Worm (Caenorhabditis elegans) whole organism, late embryonic: ENCODE measurements around the gene lin-31.
A peak's percentile ranks its signal among the peaks of the same experiment; 100 is the strongest.

Experiments used
- C38D4.7 ChIP-seq: fragments of 200-800 bp; sonication (Bioruptor generic); optimal IDR thresholded peaks from 2 replicates; lab custom pipeline; 2018; ENCODE audit warnings: mild to moderate bottlenecking, missing genetic modification characterization, moderate library complexity, missing compliant biosample characterization
- F13H6.1 ChIP-seq: sonication (generic microtip); optimal IDR thresholded peaks from 2 replicates; lab custom pipeline; 2016; ENCODE audit warnings: missing genetic modification characterization, missing compliant biosample characterization
- K02D7.2 ChIP-seq: sonication (generic microtip); optimal IDR thresholded peaks from 2 replicates; lab custom pipeline; 2017; ENCODE audit warnings: mild to moderate bottlenecking, missing genetic modification characterization, missing compliant biosample characterization
- ahr-1 ChIP-seq: sonication (generic microtip); optimal IDR thresholded peaks from 2 replicates; lab custom pipeline; 2016; ENCODE audit warnings: missing genetic modification characterization, missing compliant biosample characterization
- ceh-14 ChIP-seq: sonication (generic microtip); optimal IDR thresholded peaks from 2 replicates; lab custom pipeline; 2016; ENCODE audit warnings: missing genotype, missing genetic modification characterization, missing compliant biosample characterization
- ceh-18 ChIP-seq: sonication (generic microtip); optimal IDR thresholded peaks from 2 replicates; lab custom pipeline; 2016; ENCODE audit warnings: missing genetic modification characterization, missing compliant biosample characterization
- ceh-2 ChIP-seq: sonication (generic microtip); optimal IDR thresholded peaks from 2 replicates; lab custom pipeline; 2016; ENCODE audit warnings: missing genotype, missing genetic modification characterization, missing compliant biosample characterization
- ceh-22 ChIP-seq: sonication (generic microtip); optimal IDR thresholded peaks from 2 replicates; lab custom pipeline; 2017; ENCODE audit warnings: missing biosample characterization, missing genetic modification characterization
- ceh-24 ChIP-seq: sonication (generic microtip); optimal IDR thresholded peaks from 2 replicates; lab custom pipeline; 2016; ENCODE audit warnings: mild to moderate bottlenecking, missing genetic modification characterization, missing compliant biosample characterization
- ceh-31 ChIP-seq: sonication (generic microtip); optimal IDR thresholded peaks from 2 replicates; lab custom pipeline; 2016; ENCODE audit warnings: missing genetic modification characterization, missing compliant biosample characterization
- ceh-34 ChIP-seq: sonication (generic microtip); optimal IDR thresholded peaks from 2 replicates; lab custom pipeline; 2016; ENCODE audit warnings: mild to moderate bottlenecking, missing genetic modification characterization, missing compliant biosample characterization
- ceh-48 ChIP-seq: sonication (generic microtip); optimal IDR thresholded peaks from 2 replicates; lab custom pipeline; 2016; ENCODE audit warnings: missing genetic modification characterization, inconsistent platforms, missing compliant biosample characterization
- ceh-6 ChIP-seq: fragments of 200-800 bp; sonication (Bioruptor generic); optimal IDR thresholded peaks from 2 replicates; lab custom pipeline; 2018; ENCODE audit warnings: mild to moderate bottlenecking, missing genetic modification characterization, missing compliant biosample characterization
- che-1 ChIP-seq: sonication (generic microtip); optimal IDR thresholded peaks from 2 replicates; lab custom pipeline; 2016; ENCODE audit warnings: mild to moderate bottlenecking, missing genetic modification characterization, missing compliant biosample characterization
- dve-1 ChIP-seq: sonication (generic microtip); optimal IDR thresholded peaks from 2 replicates; lab custom pipeline; 2017; ENCODE audit warnings: antibody characterized with exemption, mild to moderate bottlenecking, missing genetic modification characterization, missing compliant biosample characterization
- elt-2 ChIP-seq: sonication (generic microtip); optimal IDR thresholded peaks from 2 replicates; lab custom pipeline; 2016; ENCODE audit warnings: missing genetic modification reagents, missing genetic modification characterization, missing compliant biosample characterization
- ets-4 ChIP-seq: sonication (generic microtip); optimal IDR thresholded peaks from 2 replicates; lab custom pipeline; 2016; ENCODE audit warnings: missing genetic modification characterization, missing compliant biosample characterization
- eyg-1 ChIP-seq: sonication (generic microtip); optimal IDR thresholded peaks from 2 replicates; lab custom pipeline; 2016; ENCODE audit warnings: missing genotype, missing genetic modification characterization, missing compliant biosample characterization
- fax-1 ChIP-seq: sonication (generic microtip); optimal IDR thresholded peaks from 2 replicates; lab custom pipeline; 2016; ENCODE audit warnings: missing genotype, missing genetic modification characterization, missing compliant biosample characterization
- fkh-10 ChIP-seq: fragments of 150-350 bp; optimal IDR thresholded peaks from 2 replicates; lab custom pipeline; 2014; ENCODE audit warnings: missing biosample characterization, missing genetic modification reagents, missing genetic modification characterization
- gmeb-2 ChIP-seq: sonication (generic microtip); optimal IDR thresholded peaks from 2 replicates; lab custom pipeline; 2016; ENCODE audit warnings: missing genetic modification characterization, inconsistent platforms, missing compliant biosample characterization
- hlh-13 ChIP-seq: fragments of 200-800 bp; sonication (Bioruptor generic); optimal IDR thresholded peaks from 2 replicates; lab custom pipeline; 2018; ENCODE audit warnings: mild to moderate bottlenecking, missing genetic modification characterization, missing compliant biosample characterization
- hlh-15 ChIP-seq: sonication (generic microtip); optimal IDR thresholded peaks from 2 replicates; lab custom pipeline; 2016; ENCODE audit warnings: missing genetic modification characterization, missing compliant biosample characterization
- hlh-30 ChIP-seq: sonication (generic microtip); optimal IDR thresholded peaks from 2 replicates; lab custom pipeline; 2017; ENCODE audit warnings: antibody characterized with exemption, missing genetic modification characterization, missing compliant biosample characterization; ENCODE audit not compliant: insufficient read depth
- hlh-6 ChIP-seq: sonication (generic microtip); optimal IDR thresholded peaks from 2 replicates; lab custom pipeline; 2016; ENCODE audit warnings: missing genotype, missing genetic modification characterization, missing compliant biosample characterization
- hlh-8 ChIP-seq: sonication (generic microtip); optimal IDR thresholded peaks from 2 replicates; lab custom pipeline; 2016; ENCODE audit warnings: missing genotype, missing genetic modification characterization, missing compliant biosample characterization
- lin-11 ChIP-seq: fragments of 200-800 bp; sonication (Bioruptor generic); optimal IDR thresholded peaks from 2 replicates; lab custom pipeline; 2018; ENCODE audit warnings: mild to moderate bottlenecking, missing genetic modification characterization, missing compliant biosample characterization
- mec-3 ChIP-seq: sonication (generic microtip); optimal IDR thresholded peaks from 2 replicates; lab custom pipeline; 2016; ENCODE audit warnings: borderline replicate concordance, missing genetic modification characterization, missing compliant biosample characterization
- npax-4 ChIP-seq: sonication (generic microtip); optimal IDR thresholded peaks from 2 replicates; lab custom pipeline; 2016; ENCODE audit warnings: missing genetic modification characterization, missing compliant biosample characterization
- odd-2 ChIP-seq: sonication (generic microtip); optimal IDR thresholded peaks from 2 replicates; lab custom pipeline; 2017; ENCODE audit warnings: antibody characterized with exemption, mild to moderate bottlenecking, missing genetic modification characterization, missing compliant biosample characterization
- pag-3 ChIP-seq: sonication (generic microtip); optimal IDR thresholded peaks from 2 replicates; lab custom pipeline; 2016; ENCODE audit warnings: missing compliant biosample characterization, missing genetic modification characterization, borderline replicate concordance
- pat-9 ChIP-seq: fragments of 200-800 bp; sonication (Bioruptor generic); optimal IDR thresholded peaks from 2 replicates; lab custom pipeline; 2018; ENCODE audit warnings: mild to moderate bottlenecking, missing genetic modification characterization, moderate library complexity, missing compliant biosample characterization
- pax-1 ChIP-seq: fragments of 150-350 bp; optimal IDR thresholded peaks from 2 replicates; lab custom pipeline; 2014; ENCODE audit warnings: missing biosample characterization, missing genetic modification characterization
- pha-2 ChIP-seq: sonication (generic microtip); optimal IDR thresholded peaks from 2 replicates; lab custom pipeline; 2017; ENCODE audit warnings: mild to moderate bottlenecking, missing genetic modification characterization, missing compliant biosample characterization
- pha-4 ChIP-seq: fragments of 150-350 bp; optimal IDR thresholded peaks from 2 replicates; lab custom pipeline; 2018; ENCODE audit warnings: missing biosample characterization, missing genetic modification reagents, missing genetic modification characterization
- pqm-1 ChIP-seq: sonication (generic microtip); optimal IDR thresholded peaks from 2 replicates; lab custom pipeline; 2016; ENCODE audit warnings: missing genetic modification characterization, missing compliant biosample characterization
- pros-1 ChIP-seq: fragments of 150-350 bp; optimal IDR thresholded peaks from 2 replicates; lab custom pipeline; 2014; ENCODE audit warnings: missing biosample characterization, missing genetic modification reagents, missing genetic modification characterization
- ref-2 ChIP-seq: sonication (generic microtip); optimal IDR thresholded peaks from 2 replicates; lab custom pipeline; 2016; ENCODE audit warnings: missing genetic modification characterization, missing compliant biosample characterization
- rnt-1 ChIP-seq: sonication (generic microtip); optimal IDR thresholded peaks from 2 replicates; lab custom pipeline; 2016; ENCODE audit warnings: missing genetic modification characterization, missing compliant biosample characterization
- sdc-2 ChIP-seq: sonication (generic microtip); optimal IDR thresholded peaks from 2 replicates; lab custom pipeline; 2016; ENCODE audit warnings: missing genotype, missing genetic modification characterization, missing compliant biosample characterization
- syd-9 ChIP-seq: sonication (generic microtip); optimal IDR thresholded peaks from 2 replicates; lab custom pipeline; 2016; ENCODE audit warnings: mild to moderate bottlenecking, missing genetic modification characterization, moderate library complexity, missing compliant biosample characterization
- tbx-7 ChIP-seq: sonication (generic microtip); optimal IDR thresholded peaks from 2 replicates; lab custom pipeline; 2016; ENCODE audit warnings: missing genotype, missing genetic modification characterization, missing compliant biosample characterization
- ttx-3 ChIP-seq: sonication (generic microtip); optimal IDR thresholded peaks from 2 replicates; lab custom pipeline; 2016; ENCODE audit warnings: missing genetic modification reagents, missing genetic modification characterization, missing compliant biosample characterization
- unc-3 ChIP-seq, 2 experiments: fragments of 200-800 bp in 1 of 2; sonication (Bioruptor generic) in 1 of 2; sonication (generic microtip) in 1 of 2; conservative IDR thresholded peaks in 1 of 2; optimal IDR thresholded peaks in 1 of 2; 2 replicates each; pipeline versions ENCODE4 v1.3.6 to Lab custom; 2016 to 2022; ENCODE audit warnings: missing compliant biosample characterization in 2 of 2, missing genetic modification characterization in 2 of 2, missing genetic modification reagents in 1 of 2
- unc-42 ChIP-seq: sonication (generic microtip); optimal IDR thresholded peaks from 2 replicates; lab custom pipeline; 2016; ENCODE audit warnings: missing genotype, missing genetic modification characterization, missing compliant biosample characterization
- unc-55 ChIP-seq: sonication (generic microtip); optimal IDR thresholded peaks from 2 replicates; lab custom pipeline; 2017; ENCODE audit warnings: missing biosample characterization, missing genetic modification reagents, missing genetic modification characterization
- unc-86 ChIP-seq: sonication (generic microtip); optimal IDR thresholded peaks from 2 replicates; lab custom pipeline; 2016; ENCODE audit warnings: missing genetic modification characterization, missing compliant biosample characterization
- zip-5 ChIP-seq: sonication (generic microtip); optimal IDR thresholded peaks from 2 replicates; lab custom pipeline; 2016; ENCODE audit warnings: missing genetic modification characterization, missing compliant biosample characterization

Gene lin-31

ce11 chrII:3958673-3959299 lies 23.6 kb upstream of the lin-31 start (continued):
- TF ChIP-seq ceh-2 (tag; lab: Kevin White, UChicago) (no peak), ahr-1 (tag; lab: Kevin White, UChicago) (no peak), K02D7.2 (tag; lab: Kevin White, UChicago) (no peak), pag-3 (tag; lab: Kevin White, UChicago) (no peak), F13H6.1 (tag; lab: Kevin White, UChicago) (no peak), dve-1 (peak; percentile 70), odd-2 (no peak), pat-9 (tag; lab: Kevin White, UChicago) (no peak), rnt-1 (peak; percentile 22), hlh-8 (tag; lab: Kevin White, UChicago) (no peak), ceh-6 (GFP tag; lab: Kevin White, UChicago) (no peak), C38D4.7 (GFP tag; lab: Kevin White, UChicago) (no peak), pax-1 (tag; lab: Kevin White, UChicago) (no peak), sdc-2 (tag; lab: Kevin White, UChicago) (no peak), hlh-6 (tag; lab: Kevin White, UChicago) (no peak), ceh-22 (tag; lab: Kevin White, UChicago) (no peak), pha-2 (tag; lab: Kevin White, UChicago) (no peak), mec-3 (tag; lab: Kevin White, UChicago) (no peak), ref-2 (peak; percentile 18), ets-4 (tag; lab: Kevin White, UChicago) (no peak), unc-3 (GFP tag; conservative IDR thresholded peaks at IDR 0.05; lab: Robert Waterston, UW) (no peak), unc-3 (tag; optimal IDR thresholded peaks at IDR 0.05; lab: Kevin White, UChicago) (no peak), npax-4 (tag; lab: Kevin White, UChicago) (no peak), hlh-13 (GFP tag; lab: Kevin White, UChicago) (no peak), ceh-48 (tag; lab: Kevin White, UChicago) (no peak), tbx-7 (tag; lab: Kevin White, UChicago) (peak; percentile 18)
- TF ChIP-seq, all 69 proteins: peak for 13

DNA sequence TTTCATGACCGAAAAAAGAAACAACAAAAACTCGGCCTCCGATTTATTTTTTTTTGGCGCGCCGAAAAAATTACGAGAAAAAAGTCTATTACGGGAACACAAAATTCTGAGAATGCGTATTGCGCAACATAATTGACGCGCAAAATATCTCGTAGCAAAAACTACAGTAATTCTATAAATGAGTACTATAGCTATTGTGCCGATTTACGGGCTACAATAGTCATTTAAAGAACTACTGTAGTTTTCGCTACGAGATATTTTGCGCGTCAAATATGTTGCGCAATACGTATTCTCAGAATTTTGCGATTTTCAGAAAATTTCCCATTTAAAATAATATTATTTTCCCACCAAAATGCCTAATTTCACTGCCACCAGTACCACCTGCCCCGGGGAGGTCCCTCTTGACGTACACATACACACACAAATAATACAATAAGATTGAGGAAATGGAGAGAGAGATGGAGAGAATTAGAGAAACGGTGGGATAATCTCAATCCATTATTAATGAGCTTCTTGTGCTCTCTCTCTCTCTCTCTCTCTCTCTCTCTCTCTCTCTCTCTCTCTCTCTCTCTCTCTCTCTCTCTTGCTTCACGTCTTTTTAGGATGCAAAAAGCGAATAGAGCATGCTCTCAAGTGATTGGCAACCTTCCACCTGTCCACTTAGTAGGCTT lies 22.8 kb upstream of the lin-31 start:
- TF ChIP-seq pqm-1 (tag; lab: Kevin White, UChicago) (no peak), npax-4 (tag; lab: Kevin White, UChicago) (no peak), ceh-24 (tag; lab: Kevin White, UChicago) (no peak), K02D7.2 (tag; lab: Kevin White, UChicago) (no peak), fkh-10 (GFP tag; lab: Kevin White, UChicago) (no peak), dve-1 (no peak), elt-2 (tag; lab: Kevin White, UChicago) (no peak), eyg-1 (tag; lab: Kevin White, UChicago) (no peak), ets-4 (tag; lab: Kevin White, UChicago) (no peak), unc-42 (peak; percentile 11), ttx-3 (tag; lab: Kevin White, UChicago) (peak; percentile 12), unc-55 (GFP tag; lab: Kevin White, UChicago) (peak; percentile 37), ahr-1 (tag; lab: Kevin White, UChicago) (no peak), pha-2 (tag; lab: Kevin White, UChicago) (no peak), hlh-30 (tag; lab: Kevin White, UChicago) (no peak), sdc-2 (tag; lab: Kevin White, UChicago) (no peak), hlh-15 (no peak), unc-86 (peak; percentile 35), gmeb-2 (no peak), hlh-8 (tag; lab: Kevin White, UChicago) (no peak), zip-5 (no peak), lin-11 (no peak), syd-9 (tag; lab: Kevin White, UChicago) (no peak), ceh-34 (tag; lab: Kevin White, UChicago) (no peak), ceh-14 (tag; lab: Kevin White, UChicago) (no peak), pha-4 (tag; lab: Kevin White, UChicago) (no peak), ceh-31 (peak; percentile 25), ceh-2 (tag; lab: Kevin White, UChicago) (no peak), fax-1 (tag; lab: Kevin White, UChicago) (no peak), ceh-18 (tag; lab: Kevin White, UChicago) (no peak), che-1 (tag; lab: Kevin White, UChicago) (no peak), F13H6.1 (tag; lab: Kevin White, UChicago) (no peak), pros-1 (tag; lab: Kevin White, UChicago) (no peak), tbx-7 (tag; lab: Kevin White, UChicago) (no peak)
